Fruit fly (Drosophila melanogaster): ENCODE data around the gene mRpL21.

mRpL21 gene

DNA sequence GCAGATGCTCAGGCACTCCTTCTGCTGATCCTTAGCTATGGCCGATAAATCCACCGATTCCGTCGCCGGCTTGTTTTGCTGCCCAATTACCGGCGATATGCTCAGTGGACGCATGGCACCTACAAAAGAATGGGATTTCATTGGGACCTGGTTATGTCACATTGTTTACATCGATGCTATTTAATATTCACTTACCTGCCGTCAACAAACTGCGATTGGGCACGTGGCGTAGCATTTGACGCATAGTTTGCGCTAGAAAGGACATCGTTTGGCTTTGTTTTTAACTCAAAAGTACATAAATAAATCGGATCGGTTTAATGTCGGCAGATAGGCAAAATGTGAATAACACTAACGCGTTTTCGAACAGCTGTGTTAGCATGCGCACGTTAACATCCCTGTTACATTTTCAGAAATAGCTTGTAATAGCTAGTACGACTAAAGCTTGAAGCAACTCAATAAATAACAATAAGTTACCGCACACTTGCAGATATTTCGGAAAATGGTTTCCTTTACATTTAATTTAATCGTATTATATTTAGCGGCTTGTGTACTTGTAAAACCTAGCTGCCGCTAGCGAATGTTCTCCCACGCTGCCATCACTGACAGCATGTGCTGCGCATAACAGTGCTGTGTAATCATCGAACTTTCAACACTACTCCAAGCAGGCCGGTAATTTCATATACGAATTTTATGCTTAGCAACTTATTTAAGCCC is at the start of gene mRpL21, which contains the start of gene rept:
Gene mRpL21 (minus strand): TSS at position 347 of the 714 bp plus-strand sequence.
Gene rept (plus strand): TSS at position 626 of the 714 bp plus-strand sequence.
- peak; percentile 45 for TF ChIP-seq CG17801 (GFP tag; optimal IDR thresholded peaks at IDR 0.05; ENCODE audit: partially characterized antibody)

DNA sequence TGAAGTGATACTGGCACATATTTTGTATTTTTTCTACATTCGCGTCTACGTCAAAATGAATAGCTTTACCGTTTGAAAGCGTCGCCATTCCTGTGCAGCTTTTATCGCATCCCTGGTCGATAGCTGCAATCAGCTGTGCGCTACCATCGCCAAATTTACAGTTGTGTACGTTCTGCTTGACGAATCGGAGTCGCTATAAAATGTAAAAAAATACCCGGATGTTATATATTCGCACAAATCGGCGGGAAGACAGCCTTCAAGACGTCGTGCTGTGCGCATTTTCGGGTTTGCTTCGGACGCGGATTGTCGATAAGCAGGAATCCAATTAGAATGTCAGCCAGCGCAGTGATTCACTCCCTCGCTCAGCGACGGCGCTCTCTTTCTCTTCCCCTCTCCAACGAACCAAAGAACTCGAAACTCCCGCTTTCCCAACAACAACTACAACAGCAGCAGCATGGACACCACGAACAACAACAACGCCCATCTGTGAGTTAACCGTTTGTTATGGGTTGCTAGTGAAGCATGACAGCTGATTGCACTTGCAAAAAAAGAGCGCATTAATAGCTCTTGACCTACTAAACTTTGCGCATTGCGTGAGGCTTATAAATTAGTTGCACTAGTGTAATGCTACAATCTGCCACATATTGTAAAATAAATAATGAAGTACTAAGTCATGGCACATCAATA is 39.9 kb upstream of the mRpL21 start:
- TF ChIP-seq CG17801 (GFP tag; optimal IDR thresholded peaks at IDR 0.05; ENCODE audit: partially characterized antibody) = peak; percentile 58

DNA sequence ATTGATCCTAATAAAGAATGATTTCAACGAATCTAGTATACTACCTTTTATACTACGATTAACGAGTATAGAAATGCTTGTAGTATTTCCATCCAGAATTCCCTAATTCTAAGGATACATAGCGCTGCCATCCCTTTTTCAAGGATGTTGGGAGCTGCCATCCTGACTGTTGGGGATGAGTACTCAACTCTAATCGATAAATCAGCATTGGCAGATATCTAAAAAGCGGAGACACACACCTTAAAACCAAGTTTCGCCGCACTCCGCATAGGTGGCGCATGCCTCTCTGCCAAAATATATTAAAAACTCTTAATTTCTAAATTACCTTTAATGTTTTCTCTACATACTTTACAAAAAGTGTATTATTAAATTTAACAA is 39.4 kb upstream of the mRpL21 start, which contains the start of gene fal:
Gene fal (plus strand): TSS at position 330 of the 378 bp plus-strand sequence.
- no peak for TF ChIP-seq CG17801 (GFP tag; optimal IDR thresholded peaks at IDR 0.05; ENCODE audit: partially characterized antibody)

DNA sequence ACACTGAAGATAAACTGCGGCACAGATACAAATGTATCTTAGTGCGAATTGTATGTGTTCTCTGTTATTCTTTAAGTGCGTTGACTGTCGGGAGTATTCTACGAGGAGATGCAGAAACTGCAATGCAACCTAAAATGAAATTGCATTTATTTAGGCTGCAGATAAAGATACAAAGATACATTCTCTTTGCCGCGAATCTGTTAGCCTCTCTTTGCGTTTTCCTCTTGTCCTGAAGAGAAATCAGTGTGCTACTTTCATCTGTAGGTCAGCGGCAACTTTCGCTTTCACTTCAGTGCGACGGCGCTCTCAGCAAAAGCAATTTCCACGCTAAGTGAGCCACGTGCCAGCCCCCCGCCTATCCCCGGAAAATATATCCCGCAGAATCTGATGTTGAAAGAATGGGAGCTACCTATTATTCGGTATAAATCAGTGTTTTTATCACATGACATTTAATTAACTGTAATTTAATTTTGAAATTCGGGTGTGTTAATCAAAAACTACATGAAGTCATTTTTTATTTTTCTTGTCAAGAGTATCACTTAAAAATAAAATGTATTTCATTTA is 38.4 kb upstream of the mRpL21 start:
- TF ChIP-seq CG17801 (GFP tag; optimal IDR thresholded peaks at IDR 0.05; ENCODE audit: partially characterized antibody) = no peak

DNA sequence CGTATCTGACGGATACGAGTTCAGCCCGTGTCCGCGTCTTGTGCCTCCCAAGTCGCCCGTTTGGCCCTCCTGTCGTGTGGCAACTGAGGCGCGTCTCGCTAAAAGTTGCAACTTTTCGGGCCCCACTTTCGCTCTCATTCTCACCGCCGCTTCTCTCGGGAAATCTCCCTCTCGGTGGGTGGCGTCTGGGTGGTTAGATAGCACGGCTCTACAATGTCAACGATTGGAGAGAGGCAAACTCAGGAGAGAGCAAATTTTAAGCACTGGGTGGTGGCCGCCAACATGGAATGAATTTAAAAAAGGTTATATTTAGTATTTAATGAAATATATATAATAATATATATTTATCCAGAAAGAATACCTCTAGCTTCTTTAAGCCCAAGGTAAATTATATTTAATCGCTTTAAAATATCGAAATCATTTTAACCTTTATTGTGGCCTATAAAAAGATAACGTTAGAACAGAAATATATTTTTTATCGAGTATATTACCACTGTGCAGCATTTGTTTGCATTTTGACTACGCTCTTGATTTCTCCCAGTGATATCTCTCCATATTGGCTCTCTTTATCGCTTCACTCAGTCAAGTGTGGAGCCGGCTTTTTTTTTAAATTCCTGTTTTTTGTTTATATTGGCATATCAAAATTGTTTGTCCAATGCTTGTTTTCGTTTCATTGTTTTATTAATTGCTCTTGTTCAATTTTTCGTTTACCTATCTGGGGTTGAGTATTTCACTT is 37.7 kb upstream of the mRpL21 start, which contains the start of gene Gbs-76A:
Gene Gbs-76A (minus strand): TSS at position 327 of the 736 bp plus-strand sequence.
- peak; percentile 50 for TF ChIP-seq CG17801 (GFP tag; optimal IDR thresholded peaks at IDR 0.05; ENCODE audit: partially characterized antibody)

DNA sequence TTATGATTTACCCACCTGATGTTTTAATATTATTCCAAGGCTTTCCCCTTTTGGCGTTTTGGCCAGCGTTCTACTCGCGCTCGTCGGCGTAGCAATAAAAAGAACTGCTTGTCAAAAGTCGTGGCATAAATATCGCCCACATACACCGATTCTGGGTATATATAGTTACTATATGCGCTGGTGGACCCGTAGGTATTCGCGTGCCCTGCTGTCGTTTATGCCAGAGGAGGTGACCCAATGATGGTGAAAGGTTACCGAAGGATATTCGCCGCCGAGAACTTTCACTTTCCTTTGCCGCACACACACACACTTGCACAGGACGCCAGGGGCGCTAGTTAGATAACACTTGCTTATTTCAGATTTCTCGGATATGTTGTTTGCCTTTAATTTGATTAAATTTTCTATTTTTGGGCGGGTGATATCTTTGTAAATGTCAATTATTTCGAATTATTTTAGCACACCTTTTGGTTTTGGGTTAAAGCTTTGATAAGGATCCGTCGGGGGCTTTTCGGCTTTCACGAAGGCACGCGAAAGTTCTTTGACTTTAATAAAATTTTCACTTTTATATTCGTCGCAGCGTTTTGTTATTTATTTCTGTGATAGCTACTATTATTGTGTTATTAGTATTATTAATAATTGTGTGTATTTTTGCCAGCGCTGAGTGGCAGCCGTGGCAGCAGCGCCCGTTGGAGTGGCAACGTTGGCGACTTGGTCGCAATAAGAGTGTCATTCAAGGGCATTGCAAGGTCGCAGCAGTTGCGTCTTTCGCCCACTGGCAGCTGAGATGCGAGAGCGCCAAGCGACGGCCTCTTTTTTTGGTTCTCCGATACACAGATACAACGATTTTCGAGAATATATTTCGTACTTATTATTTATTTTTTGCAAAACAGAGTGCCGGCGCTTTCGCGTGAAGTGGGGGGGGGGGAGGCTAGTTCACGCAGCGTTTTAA is 36.9 kb upstream of the mRpL21 start:
- no peak for TF ChIP-seq CG17801 (GFP tag; optimal IDR thresholded peaks at IDR 0.05; ENCODE audit: partially characterized antibody)

DNA sequence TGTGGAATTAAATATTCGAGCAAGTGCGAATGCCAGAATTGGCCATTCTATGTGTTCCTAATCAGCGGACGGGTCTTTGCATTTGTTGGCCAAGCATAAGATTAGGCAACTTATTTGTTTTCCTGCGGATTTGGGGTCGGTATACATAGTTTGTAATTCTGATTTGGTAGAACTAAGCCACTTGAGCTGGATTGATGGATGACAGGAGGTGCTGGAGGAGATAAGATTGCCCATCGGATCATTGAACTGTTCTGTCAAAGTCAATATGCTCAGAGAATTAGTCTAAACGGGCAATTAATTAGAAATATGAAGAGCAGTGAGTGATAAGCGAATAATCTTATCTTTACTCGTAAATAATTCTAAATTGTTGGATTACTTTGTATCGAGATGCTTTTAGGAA is 34.5 kb upstream of the mRpL21 start:
- no peak for TF ChIP-seq CG17801 (GFP tag; optimal IDR thresholded peaks at IDR 0.05; ENCODE audit: partially characterized antibody)

DNA sequence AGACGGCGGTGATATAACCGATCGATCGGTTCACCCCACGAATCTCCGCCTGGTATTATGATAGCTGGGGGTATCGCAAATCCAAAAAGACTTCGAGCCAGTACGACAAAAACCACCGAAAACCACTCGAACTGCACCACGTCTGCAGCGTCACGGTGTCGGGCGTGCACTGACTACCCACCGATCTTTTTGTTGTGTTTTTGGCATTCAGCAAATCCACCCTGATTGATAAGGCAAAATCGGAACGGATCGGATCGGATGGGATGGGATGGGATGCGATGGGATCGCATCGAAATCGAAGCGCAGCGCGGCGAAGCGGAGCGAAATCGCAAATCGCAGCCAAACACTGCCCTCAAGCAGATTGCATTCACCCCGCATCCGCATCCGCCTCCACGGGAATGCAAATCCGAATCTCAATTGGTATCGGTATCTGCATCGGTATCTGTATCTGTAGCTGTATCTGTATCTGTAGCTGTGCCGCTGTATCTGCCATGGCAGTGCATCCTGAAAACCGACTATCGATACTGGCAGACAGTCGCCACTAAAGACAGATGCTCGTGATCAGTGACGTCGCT is 33.6 kb upstream of the mRpL21 start:
- no peak for TF ChIP-seq CG17801 (GFP tag; optimal IDR thresholded peaks at IDR 0.05; ENCODE audit: partially characterized antibody)

DNA sequence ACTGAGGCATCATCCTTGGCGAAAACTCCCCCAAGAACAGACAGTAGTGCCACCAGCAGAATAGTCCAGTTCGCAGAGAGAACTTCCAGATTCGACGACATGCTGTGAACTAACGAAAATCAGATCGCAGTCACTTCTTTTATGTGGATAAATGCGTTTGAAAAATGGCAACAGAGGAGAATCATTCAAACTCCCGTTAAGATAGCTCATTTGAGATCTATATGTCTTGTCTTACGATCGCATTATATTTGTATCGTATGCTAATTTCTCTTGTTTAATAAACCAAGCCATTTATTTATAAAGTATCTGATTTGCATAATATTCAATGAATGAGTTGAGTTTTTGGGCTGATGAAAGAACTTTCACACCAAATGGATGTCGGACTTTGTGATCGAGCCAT is 25.8 kb upstream of the mRpL21 start, which contains the start of gene CG14089:
Gene CG14089 (minus strand): TSS at position 101 of the 400 bp plus-strand sequence.
- TF ChIP-seq CG17801 (GFP tag; optimal IDR thresholded peaks at IDR 0.05; ENCODE audit: partially characterized antibody) = no peak

DNA sequence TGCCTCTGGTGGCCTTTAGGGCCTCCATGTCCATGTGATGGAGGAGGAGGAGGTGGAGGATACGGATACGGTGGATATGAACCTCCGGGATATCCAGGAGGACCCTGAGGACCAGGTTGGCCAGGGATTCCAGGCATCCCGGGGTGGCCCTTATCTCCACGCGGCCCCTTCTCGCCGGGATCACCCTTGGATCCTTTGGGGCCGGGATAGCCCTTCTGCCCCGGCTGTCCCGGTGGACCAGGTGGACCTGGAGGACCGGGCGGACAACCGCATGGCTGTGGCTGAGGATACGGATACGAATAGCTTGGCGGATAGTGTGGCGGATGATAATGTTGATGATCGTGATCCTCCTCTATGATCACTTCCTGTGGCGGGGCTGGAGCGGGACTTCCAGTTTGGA is 25.4 kb upstream of the mRpL21 start:
- TF ChIP-seq CG17801 (GFP tag; optimal IDR thresholded peaks at IDR 0.05; ENCODE audit: partially characterized antibody) = no peak

DNA sequence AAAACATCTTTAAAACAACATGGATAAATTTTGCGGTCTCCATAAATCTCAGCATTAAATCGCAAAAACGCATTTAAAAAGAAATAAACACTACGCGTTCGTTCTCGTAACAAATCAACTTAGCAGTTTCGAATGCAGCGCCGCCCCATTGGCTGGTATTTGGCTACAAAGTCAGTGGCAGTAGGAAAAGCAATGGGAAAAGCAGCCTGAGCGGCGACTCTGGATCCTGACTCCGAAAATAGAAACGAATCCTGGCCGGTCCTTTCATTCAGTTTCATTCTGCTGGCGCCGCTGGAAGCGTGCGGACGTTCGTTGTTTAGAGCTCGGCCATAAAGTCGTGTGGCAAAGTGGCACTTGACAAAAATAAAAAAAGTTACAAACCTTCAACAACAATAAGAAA is 20.6 kb upstream of the mRpL21 start, which contains the start of gene CG14086:
Gene CG14086 (plus strand): TSS at position 301 of the 400 bp plus-strand sequence.
- no peak for TF ChIP-seq CG17801 (GFP tag; optimal IDR thresholded peaks at IDR 0.05; ENCODE audit: partially characterized antibody)

DNA sequence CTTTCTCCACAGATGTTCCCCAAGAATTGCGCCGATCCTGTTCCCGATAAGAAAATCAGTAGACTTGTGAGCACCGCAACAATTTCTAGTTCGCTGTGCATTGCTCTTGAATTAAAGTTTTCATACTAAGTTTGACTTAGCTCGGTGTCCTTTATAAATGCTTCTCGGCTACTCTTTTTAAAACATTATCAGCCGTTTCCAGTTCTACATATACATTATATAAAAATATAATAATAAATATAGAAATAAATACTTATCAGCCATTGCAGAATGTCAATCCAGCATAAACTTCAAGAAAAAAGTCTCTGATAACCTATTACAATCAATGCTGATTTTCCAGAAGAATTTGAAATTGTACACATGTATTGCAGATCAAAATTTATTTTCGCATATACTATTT is 15.7 kb upstream of the mRpL21 start, which contains the start of gene CG14088:
Gene CG14088 (minus strand): TSS at position 101 of the 400 bp plus-strand sequence.
- no peak for TF ChIP-seq CG17801 (GFP tag; optimal IDR thresholded peaks at IDR 0.05; ENCODE audit: partially characterized antibody)

DNA sequence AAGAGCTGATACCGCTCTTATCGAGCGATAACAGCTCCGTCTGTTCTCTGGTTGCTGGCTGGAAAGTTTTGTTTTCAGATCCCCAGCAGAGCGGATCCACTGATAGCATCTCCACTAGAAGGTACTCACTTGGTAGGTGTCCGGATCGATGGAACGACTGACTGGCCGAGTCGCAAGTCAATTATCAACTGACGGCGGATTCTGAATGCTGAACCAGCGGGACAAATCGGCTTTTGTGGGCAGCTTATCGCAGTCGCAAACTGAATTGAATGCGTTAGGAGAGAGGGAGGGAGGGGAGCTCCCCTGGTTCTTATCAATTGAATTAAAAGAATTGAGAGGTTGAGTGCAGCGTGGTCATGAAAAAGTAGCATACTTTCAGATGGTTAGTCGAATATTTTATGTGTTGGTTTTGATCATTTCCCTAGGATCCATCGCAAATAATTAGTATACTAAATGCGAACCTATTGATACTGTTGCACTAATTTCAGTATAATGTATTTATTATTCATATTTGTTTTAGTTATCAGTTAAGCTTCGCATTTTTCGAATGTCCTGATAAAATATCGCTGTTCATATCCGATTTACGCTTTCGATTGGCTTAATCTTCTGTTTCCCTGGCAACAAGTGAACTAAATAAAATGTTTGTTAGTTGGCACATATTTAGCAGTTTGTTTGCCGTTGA is 14.0 kb upstream of the mRpL21 start, which contains the start of the genes Aldh7A1 and CG14085:
Gene Aldh7A1 (minus strand): TSS at position 194 of the 682 bp plus-strand sequence.
Gene CG14085 (plus strand): TSS at position 632 of the 682 bp plus-strand sequence.
- TF ChIP-seq CG17801 (GFP tag; optimal IDR thresholded peaks at IDR 0.05; ENCODE audit: partially characterized antibody) = no peak

Data from ovary, adult (tissue).